Worm (Caenorhabditis elegans) whole organism, L3 larva: ENCODE data around the gene srx-12.

ENCODE experiments used
- R02D3.7 ChIP-seq: fragments of 150-350 bp; optimal IDR thresholded peaks from 2 replicates; lab custom pipeline; 2014; ENCODE audit warnings: missing biosample characterization, missing genetic modification characterization
- aly-2 ChIP-seq: fragments of 150-350 bp; optimal IDR thresholded peaks from 2 replicates; lab custom pipeline; 2014; ENCODE audit warnings: missing biosample characterization, missing genetic modification characterization
- ama-1 ChIP-seq: fragments of 150-350 bp; optimal IDR thresholded peaks from 2 replicates; lab custom pipeline; 2018
- ceh-16 ChIP-seq: sonication (generic microtip); optimal IDR thresholded peaks from 2 replicates; lab custom pipeline; 2017; ENCODE audit warnings: missing biosample characterization, missing genetic modification characterization
- ceh-28 ChIP-seq: fragments of 150-350 bp; optimal IDR thresholded peaks from 2 replicates; lab custom pipeline; 2014; ENCODE audit warnings: missing biosample characterization, missing genetic modification reagents, missing genetic modification characterization
- ceh-82 ChIP-seq: fragments of 150-350 bp; optimal IDR thresholded peaks from 2 replicates; lab custom pipeline; 2014; ENCODE audit warnings: missing biosample characterization, missing genetic modification characterization
- ceh-9 ChIP-seq: sonication (generic microtip); optimal IDR thresholded peaks from 2 replicates; lab custom pipeline; 2018; ENCODE audit warnings: missing biosample characterization, missing genetic modification characterization
- daf-12 ChIP-seq: fragments of 150-350 bp; optimal IDR thresholded peaks from 2 replicates; lab custom pipeline; 2014; ENCODE audit warnings: missing biosample characterization, missing genetic modification reagents, missing genetic modification characterization
- egl-27 ChIP-seq: sonication (generic microtip); optimal IDR thresholded peaks from 4 replicates; lab custom pipeline; 2017; ENCODE audit warnings: missing biosample characterization, missing genetic modification reagents, missing genetic modification characterization
- egl-5 ChIP-seq: fragments of 150-350 bp; optimal IDR thresholded peaks from 2 replicates; lab custom pipeline; 2017; ENCODE audit warnings: missing biosample characterization, missing genetic modification reagents, missing genetic modification characterization, inconsistent platforms
- elt-1 ChIP-seq: fragments of 150-350 bp; optimal IDR thresholded peaks from 2 replicates; lab custom pipeline; 2014; ENCODE audit warnings: missing biosample characterization, missing genetic modification characterization
- elt-2 ChIP-seq: sonication (generic microtip); optimal IDR thresholded peaks from 2 replicates; lab custom pipeline; 2016; ENCODE audit warnings: missing genetic modification reagents, mild to moderate bottlenecking, missing genetic modification characterization, missing compliant biosample characterization
- elt-3 ChIP-seq, 3 experiments: fragments of 150-350 bp in 1 of 3; sonication (generic microtip) in 2 of 3; optimal IDR thresholded peaks; 2 replicates in 2 of 3; 4 replicates in 1 of 3; lab custom pipeline; 2014 to 2017; ENCODE audit warnings: missing biosample characterization in 3 of 3, missing genetic modification characterization in 3 of 3
- fkh-10 ChIP-seq: sonication (generic microtip); optimal IDR thresholded peaks from 2 replicates; lab custom pipeline; 2017; ENCODE audit warnings: missing biosample characterization, missing genetic modification reagents, missing genetic modification characterization
- fkh-2 ChIP-seq: fragments of 150-350 bp; optimal IDR thresholded peaks from 2 replicates; lab custom pipeline; 2014; ENCODE audit warnings: missing biosample characterization, missing genetic modification reagents, missing genetic modification characterization
- fos-1 ChIP-seq: fragments of 150-350 bp; optimal IDR thresholded peaks from 2 replicates; lab custom pipeline; 2014; ENCODE audit warnings: missing biosample characterization, missing genetic modification characterization
- lin-15B ChIP-seq: fragments of 150-350 bp; optimal IDR thresholded peaks from 2 replicates; lab custom pipeline; 2014; ENCODE audit warnings: missing biosample characterization, missing genetic modification characterization
- lin-39 ChIP-seq: fragments of 150-350 bp; optimal IDR thresholded peaks from 2 replicates; lab custom pipeline; 2018; ENCODE audit warnings: missing biosample characterization, missing genetic modification reagents, missing genetic modification characterization
- lsy-12 ChIP-seq: sonication (generic microtip); optimal IDR thresholded peaks from 2 replicates; lab custom pipeline; 2016; ENCODE audit warnings: mild to moderate bottlenecking, missing genetic modification characterization, missing compliant biosample characterization
- mml-1 ChIP-seq: fragments of 150-350 bp; sonication (generic microtip); optimal IDR thresholded peaks from 3 replicates; lab custom pipeline; 2014; ENCODE audit warnings: missing biosample characterization, missing genetic modification characterization
- nfya-1 ChIP-seq: sonication (generic microtip); optimal IDR thresholded peaks from 2 replicates; lab custom pipeline; 2017; ENCODE audit warnings: missing genetic modification characterization, mild to moderate bottlenecking, missing compliant biosample characterization, antibody characterized with exemption, moderate library complexity; ENCODE audit not compliant: insufficient read depth
- nhr-28 ChIP-seq: fragments of 150-350 bp; optimal IDR thresholded peaks from 2 replicates; lab custom pipeline; 2014; ENCODE audit warnings: missing biosample characterization, missing genetic modification characterization
- nhr-43 ChIP-seq: sonication (generic microtip); optimal IDR thresholded peaks from 2 replicates; lab custom pipeline; 2016; ENCODE audit warnings: mild to moderate bottlenecking, missing genetic modification characterization, missing compliant biosample characterization; ENCODE audit not compliant: poor library complexity, severe bottlenecking
- nhr-67 ChIP-seq: fragments of 150-350 bp; optimal IDR thresholded peaks from 2 replicates; lab custom pipeline; 2014; ENCODE audit warnings: missing biosample characterization, missing genetic modification characterization
- pha-4 ChIP-seq: fragments of 150-350 bp; optimal IDR thresholded peaks from 2 replicates; lab custom pipeline; 2014; ENCODE audit warnings: missing biosample characterization, missing genetic modification reagents, missing genetic modification characterization
- pqm-1 ChIP-seq: fragments of 150-350 bp; optimal IDR thresholded peaks from 2 replicates; lab custom pipeline; 2017; ENCODE audit warnings: missing biosample characterization, missing genetic modification characterization, inconsistent platforms
- snpc-4 ChIP-seq: fragments of 150-350 bp; optimal IDR thresholded peaks from 2 replicates; lab custom pipeline; 2014; ENCODE audit warnings: missing biosample characterization, missing genetic modification characterization
- unc-62 ChIP-seq: fragments of 150-350 bp; sonication (generic microtip); optimal IDR thresholded peaks from 4 replicates; lab custom pipeline; 2014; ENCODE audit warnings: missing biosample characterization, missing genetic modification reagents, missing genetic modification characterization
- zag-1 ChIP-seq: fragments of 150-350 bp; optimal IDR thresholded peaks from 2 replicates; lab custom pipeline; 2014; ENCODE audit warnings: missing biosample characterization, missing genetic modification characterization
- ztf-11 ChIP-seq: fragments of 150-350 bp; optimal IDR thresholded peaks from 2 replicates; lab custom pipeline; 2014; ENCODE audit warnings: missing biosample characterization, missing genetic modification characterization
- ztf-4 ChIP-seq: fragments of 150-350 bp; optimal IDR thresholded peaks from 2 replicates; lab custom pipeline; 2014; ENCODE audit warnings: missing biosample characterization, missing genetic modification characterization

Gene srx-12

ce11 chrIV:1093870-1094564 lies 48.2 kb downstream of the srx-12 start, which contains the start of the genes cct-8 and Y55F3AR.2 (continued):
- TF ChIP-seq ceh-28: peak; percentile 93
- peak; percentile 69 for TF ChIP-seq ztf-4 (tag; lab: Kevin White, UChicago)
- peak; percentile 99 for TF ChIP-seq nfya-1 (tag; lab: Kevin White, UChicago)
- peak; percentile 65 for TF ChIP-seq nhr-67
- no peak for TF ChIP-seq nhr-28 (tag; lab: Kevin White, UChicago)
- peak in 1 of 3 experiments; percentile 55 for TF ChIP-seq elt-3 (tag; optimal IDR thresholded peaks at IDR 0.05; lab: Kevin White, UChicago)
- TF ChIP-seq elt-1 (tag; lab: Kevin White, UChicago): peak; percentile 80
- peak; percentile 95 for TF ChIP-seq lin-15B (tag; lab: Kevin White, UChicago)
- TF ChIP-seq fos-1 (tag; lab: Kevin White, UChicago): no peak
- no peak for TF ChIP-seq ztf-11
- TF ChIP-seq elt-2 (tag; lab: Kevin White, UChicago): peak; percentile 76

- TF ChIP-seq ceh-28 (no peak), lin-15B (tag; lab: Kevin White, UChicago) (no peak), daf-12 (tag; lab: Kevin White, UChicago) (no peak), unc-62 (GFP tag; lab: Kevin White, UChicago) (no peak), nfya-1 (tag; lab: Kevin White, UChicago) (no peak), lsy-12 (no peak), pha-4 (no peak), fkh-10 (GFP tag; lab: Kevin White, UChicago) (no peak), pqm-1 (tag; lab: Kevin White, UChicago) (no peak), aly-2 (tag; lab: Kevin White, UChicago) (no peak), R02D3.7 (tag; lab: Kevin White, UChicago) (no peak)
- TF ChIP-seq, all 47 proteins: peak for 0
These were observed 50.4 kb downstream of the srx-12 start for ce11 chrIV:1096154-1096553.

ce11 chrIV:1097153-1097552 lies 51.4 kb downstream of the srx-12 start, which contains the start of gene cox-18:
Gene cox-18, plus strand, starts transcription at chrIV:1097453.
- TF ChIP-seq pqm-1 (tag; lab: Kevin White, UChicago): no peak
- TF ChIP-seq mml-1: no peak
- TF ChIP-seq elt-2 (tag; lab: Kevin White, UChicago): no peak
- TF ChIP-seq nhr-43 (tag; lab: Kevin White, UChicago): no peak
- TF ChIP-seq ama-1: no peak
- TF ChIP-seq zag-1: no peak
- TF ChIP-seq ceh-9: no peak
- no peak for TF ChIP-seq ceh-16 (tag; lab: Kevin White, UChicago)
- TF ChIP-seq fkh-10 (GFP tag; lab: Kevin White, UChicago): no peak
- TF ChIP-seq lin-39 (tag; lab: Kevin White, UChicago): no peak
- TF ChIP-seq egl-5 (tag; lab: Kevin White, UChicago): no peak
- TF ChIP-seq snpc-4: no peak
- no peak for TF ChIP-seq ceh-82 (tag; lab: Kevin White, UChicago)
- no peak for TF ChIP-seq egl-27 (tag; lab: Kevin White, UChicago)
- no peak for TF ChIP-seq fkh-2 (tag; lab: Kevin White, UChicago)
- no peak for TF ChIP-seq aly-2 (tag; lab: Kevin White, UChicago)
